Fruit fly (Drosophila melanogaster) whole organism, embryonic: ENCODE measurements around the gene Synd.

Source experiments
- Asciz ChIP-seq: fragments of 200-800 bp; sonication (Bioruptor generic); optimal IDR thresholded peaks from 2 replicates; lab custom pipeline; 2017; ENCODE audit warnings: missing biosample characterization, mild to moderate bottlenecking, missing genetic modification characterization, missing genetic modification reagents
- Bteb2 ChIP-seq: fragments of 200-800 bp; sonication (Bioruptor generic); optimal IDR thresholded peaks from 2 replicates; lab custom pipeline; 2016; ENCODE audit warnings: missing biosample characterization, missing genetic modification characterization
- CG10267 ChIP-seq: fragments of 200-800 bp; sonication (Bioruptor generic); optimal IDR thresholded peaks from 2 replicates; lab custom pipeline; 2018; ENCODE audit warnings: missing biosample characterization, mild to moderate bottlenecking, missing genetic modification characterization, moderate library complexity
- CG10543 ChIP-seq: fragments of 200-800 bp; sonication (Bioruptor generic); optimal IDR thresholded peaks from 3 replicates; lab custom pipeline; 2017; ENCODE audit warnings: missing biosample characterization, mild to moderate bottlenecking, missing genetic modification characterization, moderate library complexity
- CG11398 ChIP-seq: fragments of 200-800 bp; sonication (Bioruptor generic); optimal IDR thresholded peaks from 2 replicates; lab custom pipeline; 2016; ENCODE audit warnings: missing biosample characterization, missing genetic modification characterization
- CG11456 ChIP-seq: fragments of 200-800 bp; sonication (Bioruptor generic); IDR thresholded peaks from 3 replicates; pipeline ENCODE4 v1.3.6; 2022; ENCODE audit warnings: missing biosample characterization, missing genetic modification characterization
- CG11695 ChIP-seq: fragments of 200-800 bp; sonication (Bioruptor generic); IDR thresholded peaks from 3 replicates; pipeline ENCODE4 v1.3.6; 2022; ENCODE audit warnings: missing biosample characterization, missing genetic modification characterization
- CG1233 ChIP-seq: fragments of 200-800 bp; sonication (Bioruptor generic); optimal IDR thresholded peaks from 4 replicates; lab custom pipeline; 2018; ENCODE audit warnings: missing biosample characterization, mild to moderate bottlenecking, missing genetic modification characterization
- CG14860 ChIP-seq: fragments of 200-800 bp; sonication (Bioruptor generic); IDR thresholded peaks from 3 replicates; pipeline ENCODE4 v1.3.6; 2022; ENCODE audit warnings: missing biosample characterization, missing genetic modification characterization; ENCODE audit not compliant: partially characterized antibody
- CG15011 ChIP-seq: fragments of 200-800 bp; sonication (Bioruptor generic); optimal IDR thresholded peaks from 3 replicates; lab custom pipeline; 2018; ENCODE audit warnings: missing biosample characterization, mild to moderate bottlenecking, missing genetic modification characterization
- CG1529 ChIP-seq: fragments of 200-800 bp; sonication (Bioruptor generic); optimal IDR thresholded peaks from 3 replicates; lab custom pipeline; 2018; ENCODE audit warnings: missing biosample characterization, missing genetic modification characterization
- CG1647 ChIP-seq: fragments of 200-800 bp; sonication (Bioruptor generic); optimal IDR thresholded peaks from 3 replicates; lab custom pipeline; 2016; ENCODE audit warnings: missing biosample characterization, missing genetic modification characterization
- CG16813 ChIP-seq: fragments of 200-800 bp; sonication (Bioruptor generic); IDR thresholded peaks from 3 replicates; pipeline ENCODE4 v1.3.6; 2022; ENCODE audit warnings: missing biosample characterization, missing genetic modification characterization; ENCODE audit not compliant: partially characterized antibody
- CG2875 ChIP-seq: fragments of 200-800 bp; sonication (Bioruptor generic); optimal IDR thresholded peaks from 2 replicates; lab custom pipeline; 2017; ENCODE audit warnings: missing biosample characterization, mild to moderate bottlenecking, missing genetic modification characterization, missing genetic modification reagents
- CG3407 ChIP-seq: fragments of 200-800 bp; sonication (Bioruptor generic); optimal IDR thresholded peaks from 2 replicates; lab custom pipeline; 2018; ENCODE audit warnings: missing biosample characterization, mild to moderate bottlenecking, missing genetic modification characterization
- CG3995 ChIP-seq: fragments of 200-800 bp; sonication (Bioruptor generic); optimal IDR thresholded peaks from 3 replicates; lab custom pipeline; 2016; ENCODE audit warnings: missing biosample characterization, missing genetic modification characterization
- CG4424 ChIP-seq: fragments of 200-800 bp; sonication (Bioruptor generic); optimal IDR thresholded peaks from 3 replicates; lab custom pipeline; 2016; ENCODE audit warnings: missing biosample characterization, missing genetic modification characterization
- CG5245 ChIP-seq: fragments of 200-800 bp; sonication (Bioruptor generic); optimal IDR thresholded peaks from 3 replicates; lab custom pipeline; 2016; ENCODE audit warnings: missing biosample characterization, missing genetic modification characterization
- CG9215 ChIP-seq: fragments of 200-800 bp; sonication (Bioruptor generic); IDR thresholded peaks from 2 replicates; pipeline ENCODE4 v1.3.6; 2022; ENCODE audit warnings: missing biosample characterization, missing genetic modification characterization
- CG9437 ChIP-seq: fragments of 200-800 bp; sonication (Bioruptor generic); optimal IDR thresholded peaks from 2 replicates; lab custom pipeline; 2018; ENCODE audit warnings: missing biosample characterization, mild to moderate bottlenecking, missing genetic modification characterization
- CG9876 ChIP-seq: fragments of 200-800 bp; sonication (Bioruptor generic); optimal IDR thresholded peaks from 2 replicates; lab custom pipeline; 2016; ENCODE audit warnings: missing biosample characterization, missing genetic modification characterization
- Gsc ChIP-seq: fragments of 200-800 bp; sonication (Bioruptor generic); IDR thresholded peaks from 2 replicates; pipeline ENCODE4 v1.3.6; 2022; ENCODE audit warnings: missing biosample characterization, missing genetic modification characterization
- Hmr ChIP-seq: fragments of 200-800 bp; sonication (Bioruptor generic); optimal IDR thresholded peaks from 3 replicates; lab custom pipeline; 2017; ENCODE audit warnings: mild to moderate bottlenecking, missing biosample characterization, missing genetic modification reagents, missing genetic modification characterization
- MBD-R2 ChIP-seq: fragments of 200-800 bp; sonication (Bioruptor generic); IDR thresholded peaks from 2 replicates; pipeline ENCODE4 v1.3.6; 2022; ENCODE audit warnings: missing biosample characterization, missing genetic modification characterization
- Max ChIP-seq: fragments of 200-800 bp; sonication (Bioruptor generic); optimal IDR thresholded peaks from 2 replicates; lab custom pipeline; 2016; ENCODE audit warnings: missing biosample characterization, mild to moderate bottlenecking, missing genetic modification characterization
- Mrtf ChIP-seq: fragments of 200-800 bp; sonication (Bioruptor generic); IDR thresholded peaks from 3 replicates; pipeline ENCODE4 v1.3.6; 2022; ENCODE audit warnings: missing biosample characterization, missing genetic modification characterization
- Nf-YB ChIP-seq: fragments of 200-800 bp; sonication (Bioruptor generic); optimal IDR thresholded peaks from 3 replicates; lab custom pipeline; 2019; ENCODE audit warnings: missing biosample characterization, mild to moderate bottlenecking, missing genetic modification characterization, moderate library complexity
- PHDP ChIP-seq: fragments of 200-800 bp; sonication (Bioruptor generic); optimal IDR thresholded peaks from 3 replicates; lab custom pipeline; 2018; ENCODE audit warnings: missing biosample characterization, mild to moderate bottlenecking, missing genetic modification characterization, moderate library complexity
- Poxn ChIP-seq: fragments of 200-800 bp; sonication (Bioruptor generic); IDR thresholded peaks from 2 replicates; pipeline ENCODE4 v1.3.6; 2022; ENCODE audit warnings: missing biosample characterization, missing genetic modification characterization
- Stat92E ChIP-seq, 3 experiments: fragments of >200 bp in 2 of 3; fragments of 200-800 bp in 1 of 3; sonication (Bioruptor generic) in 1 of 3; optimal IDR thresholded peaks; 2 replicates each; lab custom pipeline; 2017 to 2019; ENCODE audit warnings: missing biosample characterization in 3 of 3, missing genetic modification characterization in 3 of 3, mild to moderate bottlenecking in 1 of 3, moderate library complexity in 1 of 3
- btn ChIP-seq: fragments of 200-800 bp; sonication (Bioruptor generic); optimal IDR thresholded peaks from 2 replicates; lab custom pipeline; 2016; ENCODE audit warnings: missing biosample characterization, missing genetic modification characterization
- disco-r ChIP-seq: fragments of 200-800 bp; sonication (Bioruptor generic); optimal IDR thresholded peaks from 2 replicates; lab custom pipeline; 2016; ENCODE audit warnings: missing biosample characterization, missing genetic modification characterization
- emc ChIP-seq: fragments of 200-800 bp; sonication (Bioruptor generic); optimal IDR thresholded peaks from 2 replicates; lab custom pipeline; 2016; ENCODE audit warnings: missing biosample characterization, missing genetic modification characterization
- gcm ChIP-seq: fragments of 200-800 bp; sonication (Bioruptor generic); optimal IDR thresholded peaks from 2 replicates; lab custom pipeline; 2019; ENCODE audit warnings: missing biosample characterization, mild to moderate bottlenecking, missing genetic modification characterization, moderate library complexity
- grn ChIP-seq: fragments of 200-800 bp; sonication (Bioruptor generic); optimal IDR thresholded peaks from 3 replicates; lab custom pipeline; 2017; ENCODE audit warnings: missing biosample characterization, missing genetic modification characterization
- inv ChIP-seq: fragments of 200-800 bp; sonication (Bioruptor generic); IDR thresholded peaks from 2 replicates; pipeline ENCODE4 v1.3.6; 2022; ENCODE audit warnings: missing biosample characterization, missing genetic modification characterization; ENCODE audit not compliant: partially characterized antibody
- lola ChIP-seq, 3 experiments: fragments of >200 bp in 2 of 3; fragments of 200-800 bp in 1 of 3; sonication (Bioruptor generic) in 1 of 3; optimal IDR thresholded peaks; 2 replicates each; lab custom pipeline; 2017 to 2019; ENCODE audit warnings: missing biosample characterization in 3 of 3, missing genetic modification characterization in 3 of 3, mild to moderate bottlenecking in 1 of 3, moderate library complexity in 1 of 3
- pb ChIP-seq: fragments of 200-800 bp; sonication (Bioruptor generic); optimal IDR thresholded peaks from 3 replicates; lab custom pipeline; 2016; ENCODE audit warnings: missing biosample characterization, missing genetic modification characterization
- pita ChIP-seq: fragments of 200-800 bp; sonication (Bioruptor generic); optimal IDR thresholded peaks from 2 replicates; lab custom pipeline; 2017; ENCODE audit warnings: missing biosample characterization, mild to moderate bottlenecking, missing genetic modification characterization
- pzg ChIP-seq: fragments of 200-800 bp; sonication (Bioruptor generic); optimal IDR thresholded peaks from 3 replicates; lab custom pipeline; 2018; ENCODE audit warnings: missing biosample characterization, mild to moderate bottlenecking, missing genetic modification characterization, moderate library complexity
- rib ChIP-seq: fragments of 200-800 bp; sonication (Bioruptor generic); IDR thresholded peaks from 2 replicates; pipeline ENCODE4 v1.3.6; 2022; ENCODE audit warnings: missing biosample characterization, missing genetic modification characterization
- schlank ChIP-seq: fragments of 200-800 bp; sonication (Bioruptor generic); optimal IDR thresholded peaks from 2 replicates; lab custom pipeline; 2018; ENCODE audit warnings: missing biosample characterization, mild to moderate bottlenecking, missing genetic modification characterization
- slp2 ChIP-seq: fragments of 200-800 bp; sonication (Bioruptor generic); optimal IDR thresholded peaks from 2 replicates; lab custom pipeline; 2016; ENCODE audit warnings: missing biosample characterization, missing genetic modification characterization
- stc ChIP-seq: fragments of 200-800 bp; sonication (Bioruptor generic); IDR thresholded peaks from 2 replicates; pipeline ENCODE4 v1.3.6; 2022; ENCODE audit warnings: missing biosample characterization, missing genetic modification characterization
- trh ChIP-seq: fragments of 200-800 bp; sonication (Bioruptor generic); optimal IDR thresholded peaks from 2 replicates; lab custom pipeline; 2016; ENCODE audit warnings: missing biosample characterization, missing genetic modification characterization
- tup ChIP-seq: fragments of 200-800 bp; sonication (Bioruptor generic); optimal IDR thresholded peaks from 2 replicates; lab custom pipeline; 2016; ENCODE audit warnings: missing biosample characterization, mild to moderate bottlenecking, missing genetic modification characterization, moderate library complexity
- wor ChIP-seq: fragments of 200-800 bp; sonication (Bioruptor generic); IDR thresholded peaks from 2 replicates; pipeline ENCODE4 v1.3.6; 2022; ENCODE audit warnings: missing biosample characterization, missing genetic modification characterization
- zf30C ChIP-seq: fragments of 200-800 bp; sonication (Bioruptor generic); optimal IDR thresholded peaks from 3 replicates; lab custom pipeline; 2018; ENCODE audit warnings: missing biosample characterization, mild to moderate bottlenecking, missing genetic modification characterization
- zfh1 ChIP-seq: fragments of 200-800 bp; sonication (Bioruptor generic); IDR thresholded peaks from 3 replicates; pipeline ENCODE4 v1.3.6; 2022; ENCODE audit warnings: missing biosample characterization, missing genetic modification characterization

Gene Synd

dm6 chr3R:20821815-20822375 is 10.7 kb upstream of the Synd start, which contains the start of the genes CG17271 and RpS20 (continued):
- peak; percentile 94 for TF ChIP-seq tup (GFP tag; lab: Kevin White, UChicago)
- TF ChIP-seq Hmr (GFP tag; lab: Kevin White, UChicago): peak; percentile 93
- peak; percentile 91 for TF ChIP-seq zfh1 (GFP tag; lab: Robert Waterston, UW)
- TF ChIP-seq trh (GFP tag; lab: Kevin White, UChicago): peak; percentile 85
- TF ChIP-seq CG15011 (GFP tag; lab: Kevin White, UChicago): peak; percentile 67
- peak; percentile 93 for TF ChIP-seq CG10543 (GFP tag; lab: Kevin White, UChicago)
- peak; percentile 90 for TF ChIP-seq emc
- TF ChIP-seq wor (GFP tag; lab: Robert Waterston, UW): peak; percentile 69
- TF ChIP-seq Max (GFP tag; lab: Kevin White, UChicago): peak; percentile 89
- TF ChIP-seq CG11398 (GFP tag; lab: Kevin White, UChicago): peak; percentile 92
- TF ChIP-seq CG1529: peak; percentile 76
- TF ChIP-seq CG1647 (GFP tag; lab: Kevin White, UChicago): peak; percentile 90
- peak; percentile 87 for TF ChIP-seq gcm
- TF ChIP-seq CG11456 (GFP tag; lab: Robert Waterston, UW): peak; percentile 91
- peak; percentile 97 for TF ChIP-seq pzg
- TF ChIP-seq slp2 (GFP tag; lab: Kevin White, UChicago): peak; percentile 89
- no peak for TF ChIP-seq CG14860
- peak; percentile 93 for TF ChIP-seq MBD-R2 (GFP tag; lab: Robert Waterston, UW)
- TF ChIP-seq Gsc: no peak
- TF ChIP-seq CG9437 (GFP tag; lab: Kevin White, UChicago): peak; percentile 69
- peak; percentile 71; the same call in 1 of the 2 replicates for TF ChIP-seq rib
- peak; percentile 92 for TF ChIP-seq Bteb2
- peak; percentile 83 for TF ChIP-seq btn (GFP tag; lab: Kevin White, UChicago)
- peak; percentile 89 for TF ChIP-seq CG9215
- peak; percentile 90 for TF ChIP-seq disco-r (GFP tag; lab: Kevin White, UChicago)
- peak; percentile 43 for TF ChIP-seq schlank (tag; lab: Kevin White, UChicago)
- peak in 1 of 3 experiments; percentile 89 for TF ChIP-seq lola (GFP tag; optimal IDR thresholded peaks at IDR 0.05; lab: Kevin White, UChicago)
- TF ChIP-seq grn (GFP tag; lab: Kevin White, UChicago): peak; percentile 72
- TF ChIP-seq CG11695 (GFP tag; lab: Robert Waterston, UW): peak; percentile 92
- TF ChIP-seq CG3407: peak; percentile 75
- TF ChIP-seq Nf-YB: peak; percentile 68
- TF ChIP-seq CG3995 (GFP tag; lab: Kevin White, UChicago): peak; percentile 64
- TF ChIP-seq stc (GFP tag; lab: Robert Waterston, UW): peak; percentile 79
- peak; percentile 88 for TF ChIP-seq CG10267
- no peak for TF ChIP-seq zf30C (GFP tag; lab: Kevin White, UChicago)
- no peak for TF ChIP-seq CG16813 (GFP tag; lab: Robert Waterston, UW)
- no peak for TF ChIP-seq pita
- TF ChIP-seq pb: peak; percentile 91
- peak; percentile 78 for TF ChIP-seq Mrtf (GFP tag; lab: Robert Waterston, UW)
- peak; percentile 67 for TF ChIP-seq CG2875 (GFP tag; lab: Kevin White, UChicago)
- peak; percentile 85 for TF ChIP-seq CG1233 (GFP tag; lab: Kevin White, UChicago)
- TF ChIP-seq Asciz: peak; percentile 72
- TF ChIP-seq inv (GFP tag; lab: Robert Waterston, UW): 0 out of 2 replicates have a peak, but pooled peaks have one; percentile 16
- peak; percentile 80 for TF ChIP-seq CG5245 (GFP tag; lab: Kevin White, UChicago)
- TF ChIP-seq PHDP (tag; lab: Kevin White, UChicago): peak; percentile 88
- peak; percentile 95 for TF ChIP-seq CG9876 (GFP tag; lab: Kevin White, UChicago)
- peak; percentile 64 for TF ChIP-seq Poxn (GFP tag; lab: Robert Waterston, UW)
- peak; percentile 93 for TF ChIP-seq CG4424 (GFP tag; lab: Kevin White, UChicago)
- TF ChIP-seq Stat92E (GFP tag; optimal IDR thresholded peaks at IDR 0.05; lab: Kevin White, UChicago): peak in 1 of 3 experiments; percentile 56
